Fruit fly (Drosophila melanogaster) Kc167 (cell line): ENCODE data around the gene Jupiter.

Source experiments
- Sin3A ChIP-seq: fragments of >200 bp; optimal IDR thresholded peaks from 2 replicates; lab custom pipeline; 2018; ENCODE audit warnings: missing external identifiers
- h ChIP-seq: fragments of >200 bp; optimal IDR thresholded peaks from 3 replicates; lab custom pipeline; 2018; ENCODE audit warnings: missing external identifiers
- insv ChIP-seq: fragments of >200 bp; optimal IDR thresholded peaks from 3 replicates; lab custom pipeline; 2018; ENCODE audit warnings: missing external identifiers

- no peak for TF ChIP-seq h
- TF ChIP-seq Sin3A (lab: Kevin White, UChicago): no peak
- no peak for TF ChIP-seq insv (lab: Kevin White, UChicago)
These were observed 37.0 kb upstream of the Jupiter start for dm6 chr3R:11656614-11657216.
